Worm (Caenorhabditis elegans) whole organism, L4/young adult: ENCODE results near the gene B0294.1.

ENCODE experiments used
- W03F9.2 ChIP-seq: fragments of 150-350 bp; optimal IDR thresholded peaks from 2 replicates; lab custom pipeline; 2014; ENCODE audit warnings: missing biosample characterization, missing genetic modification characterization
- dao-5 ChIP-seq: sonication (generic microtip); optimal IDR thresholded peaks from 2 replicates; lab custom pipeline; 2016; ENCODE audit warnings: missing genotype, missing genetic modification characterization, moderate library complexity, missing compliant biosample characterization
- him-1 ChIP-seq: sonication (generic microtip); optimal IDR thresholded peaks from 2 replicates; lab custom pipeline; 2016; ENCODE audit warnings: missing genotype, missing genetic modification reagents, missing genetic modification characterization, missing compliant biosample characterization

DNA sequence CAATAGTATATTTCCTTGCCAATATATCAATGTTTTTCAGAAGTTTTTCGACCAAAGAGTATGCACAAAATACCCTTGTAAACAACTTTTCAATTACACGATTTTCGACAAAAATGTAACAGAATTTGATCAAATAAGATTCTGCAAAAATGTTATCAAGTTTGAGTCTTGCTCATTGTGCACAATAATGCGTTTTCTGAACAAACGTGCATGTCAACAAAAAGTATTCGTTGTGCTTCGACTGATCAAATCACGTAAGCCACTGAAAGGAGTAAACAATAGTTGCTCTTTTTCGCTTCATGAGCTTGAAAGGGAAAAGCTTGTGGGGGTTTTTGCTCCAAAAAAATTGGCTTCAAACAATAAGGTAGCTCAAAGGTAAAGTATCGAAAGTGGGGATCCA is 9.9 kb upstream of the B0294.1 start:
- TF ChIP-seq him-1 (tag; lab: Kevin White, UChicago) = no peak
- TF ChIP-seq dao-5 (tag; lab: Kevin White, UChicago) = no peak
- TF ChIP-seq W03F9.2 (tag; lab: Kevin White, UChicago) = no peak
